Fruit fly (Drosophila melanogaster): ENCODE results near the gene Ir94e.

Gene Ir94e

dm6 chr3R:23386021-23386457 is 19.3 kb upstream of the Ir94e start (continued):
- no peak for TF ChIP-seq GATAe (GFP tag; conservative IDR thresholded peaks at IDR 0.05)
- no peak for TF ChIP-seq dm (GFP tag; optimal IDR thresholded peaks at IDR 0.05)
- no peak for TF ChIP-seq luna (GFP tag; optimal IDR thresholded peaks at IDR 0.05)
- no peak for TF ChIP-seq lmd (GFP tag; IDR thresholded peaks at IDR 0.05)
- TF ChIP-seq CG14965 (GFP tag; optimal IDR thresholded peaks at IDR 0.05; ENCODE audit: borderline replicate concordance), result no peak
- peak in 1 of 2 experiments; percentile 29 for TF ChIP-seq eve (GFP tag; optimal IDR thresholded peaks at IDR 0.05)
- TF ChIP-seq aop (GFP tag; IDR thresholded peaks at IDR 0.05), result no peak
- no peak for TF ChIP-seq oc (tag; optimal IDR thresholded peaks at IDR 0.05)
- TF ChIP-seq scrt (GFP tag; optimal IDR thresholded peaks at IDR 0.05), result peak; percentile 43
- no peak for TF ChIP-seq CG12219 (GFP tag; optimal IDR thresholded peaks at IDR 0.05)
- TF ChIP-seq NC2α (GFP tag; optimal IDR thresholded peaks at IDR 0.05), result no peak
- TF ChIP-seq CG4282 (GFP tag; optimal IDR thresholded peaks at IDR 0.05), result no peak
- no peak for TF ChIP-seq CG12155 (GFP tag; optimal IDR thresholded peaks at IDR 0.05)
- TF ChIP-seq CG9727 (GFP tag; optimal IDR thresholded peaks at IDR 0.05), result no peak
- TF ChIP-seq Neu2 (GFP tag; optimal IDR thresholded peaks at IDR 0.05; ENCODE audit: borderline replicate concordance), result no peak
- TF ChIP-seq kni (GFP tag; optimal IDR thresholded peaks at IDR 0.05), result peak; percentile 7
- no peak for TF ChIP-seq mld (GFP tag; IDR thresholded peaks at IDR 0.05; ENCODE audit: partially characterized antibody)
- TF ChIP-seq Jarid2 (GFP tag; optimal IDR thresholded peaks at IDR 0.05), result no peak
- no peak for TF ChIP-seq CG9876 (GFP tag; optimal IDR thresholded peaks at IDR 0.05)
- TF ChIP-seq fu2 (GFP tag; optimal IDR thresholded peaks at IDR 0.05), result no peak
- TF ChIP-seq CG10431 (GFP tag; optimal IDR thresholded peaks at IDR 0.05), result no peak
- no peak for TF ChIP-seq Lim3 (GFP tag; IDR thresholded peaks at IDR 0.05)
- no peak for TF ChIP-seq CG14860 (GFP tag; IDR thresholded peaks at IDR 0.05; ENCODE audit: partially characterized antibody)
- TF ChIP-seq ase (GFP tag; IDR thresholded peaks at IDR 0.05), result no peak
- no peak for TF ChIP-seq sob (GFP tag; IDR thresholded peaks at IDR 0.05)
- TF ChIP-seq dmrt11E (tag; optimal IDR thresholded peaks at IDR 0.05), result no peak
- TF ChIP-seq CG2199 (GFP tag; IDR thresholded peaks at IDR 0.05), result peak; percentile 40; the same call in 2 of the 3 replicates
- TF ChIP-seq Hmr (GFP tag; optimal IDR thresholded peaks at IDR 0.05), result no peak
- TF ChIP-seq lab (GFP tag; optimal IDR thresholded peaks at IDR 0.05), result no peak
- peak in 1 of 2 experiments; percentile 30 for TF ChIP-seq Pdp1 (GFP tag; optimal IDR thresholded peaks at IDR 0.05)
- peak; percentile 50 to 62 for TF ChIP-seq Trl (optimal IDR thresholded peaks at IDR 0.05)
- no peak for TF ChIP-seq Trl (GFP tag; optimal IDR thresholded peaks at IDR 0.05)
- no peak for TF ChIP-seq CG4617 (GFP tag; optimal IDR thresholded peaks at IDR 0.05; ENCODE audit: borderline replicate concordance)
- peak; percentile 48 for TF ChIP-seq Deaf1 (tag; optimal IDR thresholded peaks at IDR 0.05)
- no peak for TF ChIP-seq Spps (tag; optimal IDR thresholded peaks at IDR 0.05)
- no peak for TF ChIP-seq pros (GFP tag; optimal IDR thresholded peaks at IDR 0.05)
- TF ChIP-seq crp (GFP tag; optimal IDR thresholded peaks at IDR 0.05), result peak in 1 of 2 experiments; percentile 73
- TF ChIP-seq Drgx (GFP tag; IDR thresholded peaks at IDR 0.05), result no peak
- no peak for TF ChIP-seq Bgb (GFP tag; IDR thresholded peaks at IDR 0.05; ENCODE audit: partially characterized antibody)
- TF ChIP-seq bab2 (GFP tag; optimal IDR thresholded peaks at IDR 0.05), result no peak
- TF ChIP-seq Sry-β (GFP tag; optimal IDR thresholded peaks at IDR 0.05), result no peak
- TF ChIP-seq ato (GFP tag; IDR thresholded peaks at IDR 0.05; ENCODE audit: partially characterized antibody), result no peak
- peak; percentile 38 for TF ChIP-seq sd (tag; optimal IDR thresholded peaks at IDR 0.05)
- no peak for TF ChIP-seq CG14014 (GFP tag; IDR thresholded peaks at IDR 0.05)
- no peak for TF ChIP-seq CG12236 (GFP tag; optimal IDR thresholded peaks at IDR 0.05)
- TF ChIP-seq CG12299 (tag; optimal IDR thresholded peaks at IDR 0.05), result no peak
- no peak for TF ChIP-seq Hr39 (optimal IDR thresholded peaks at IDR 0.05)
- TF ChIP-seq CG4820 (GFP tag; optimal IDR thresholded peaks at IDR 0.05), result no peak
- no peak for TF ChIP-seq MESR4 (GFP tag; optimal IDR thresholded peaks at IDR 0.05)
- no peak for TF ChIP-seq CG10959 (GFP tag; IDR thresholded peaks at IDR 0.05)
- peak; percentile 74 for TF ChIP-seq crol (GFP tag; IDR thresholded peaks at IDR 0.05)

Measured in whole organism, embryonic.